Worm (Caenorhabditis elegans) whole organism, L1 larva: ENCODE results near the gene del-1.

Source experiments
- ceh-90 ChIP-seq: sonication (generic microtip); optimal IDR thresholded peaks from 2 replicates; lab custom pipeline; 2016; ENCODE audit warnings: missing genetic modification characterization, missing compliant biosample characterization
- fos-1 ChIP-seq: fragments of 150-350 bp; optimal IDR thresholded peaks from 2 replicates; lab custom pipeline; 2014; ENCODE audit warnings: missing biosample characterization, missing genetic modification characterization
- nhr-11 ChIP-seq: fragments of 150-350 bp; optimal IDR thresholded peaks from 2 replicates; lab custom pipeline; 2014; ENCODE audit warnings: missing biosample characterization, missing genetic modification characterization
- nhr-28 ChIP-seq: fragments of 150-350 bp; optimal IDR thresholded peaks from 2 replicates; lab custom pipeline; 2014; ENCODE audit warnings: missing biosample characterization, missing genetic modification characterization
- snpc-4 ChIP-seq: fragments of 150-350 bp; optimal IDR thresholded peaks from 2 replicates; lab custom pipeline; 2014; ENCODE audit warnings: missing biosample characterization, missing genetic modification characterization

- no peak for TF ChIP-seq fos-1 (tag; lab: Kevin White, UChicago)
- TF ChIP-seq ceh-90 (tag; lab: Kevin White, UChicago), result no peak
- no peak for TF ChIP-seq snpc-4 (tag; lab: Kevin White, UChicago)
- TF ChIP-seq nhr-28, result no peak
- TF ChIP-seq nhr-11 (tag; lab: Kevin White, UChicago), result no peak
Observed at ce11 chrX:14263473-14263872, 4.4 kb upstream of the del-1 start, which contains the start of gene E02H4.8.
